Fruit fly (Drosophila melanogaster): ENCODE data around the gene CG2310.

DNA sequence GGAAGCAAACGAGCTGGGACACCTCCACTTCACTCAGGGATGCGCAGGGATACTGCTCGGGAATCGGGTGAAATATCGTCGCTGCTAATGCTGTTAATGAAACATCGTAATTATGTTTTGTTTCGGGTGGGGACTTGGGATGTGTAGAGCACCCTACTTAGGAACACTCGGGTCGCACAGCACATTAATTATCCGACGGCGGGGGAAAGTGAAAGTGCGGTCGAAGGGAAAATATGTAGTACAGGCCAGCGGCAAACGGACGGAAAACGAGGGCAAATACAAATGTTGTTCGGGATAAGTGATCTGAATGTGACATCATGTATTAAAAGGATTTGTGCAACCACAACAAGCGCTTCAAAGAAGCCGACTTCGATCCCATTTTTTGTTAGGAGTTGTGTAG lies 18.2 kb upstream of the CG2310 start:
- TF ChIP-seq jim (GFP tag; optimal IDR thresholded peaks at IDR 0.05) (no peak), dl (GFP tag; optimal IDR thresholded peaks at IDR 0.05; ENCODE audit: insufficient read depth in 1 of 2, partially characterized antibody in 2 of 2) (no peak), sage (GFP tag; optimal IDR thresholded peaks at IDR 0.05) (no peak), Hnf4 (GFP tag; optimal IDR thresholded peaks at IDR 0.05) (no peak), N (GFP tag; optimal IDR thresholded peaks at IDR 0.05) (no peak), usp (GFP tag; optimal IDR thresholded peaks at IDR 0.05) (no peak)

Measured in whole organism, wandering third instar larva.